Worm (Caenorhabditis elegans): Measurements from ENCODE around the gene ZK1248.15.

Gene ZK1248.15

ce11 chrII:5844694-5845129 is 6.4 kb upstream of the ZK1248.15 start (continued):
- TF ChIP-seq nhr-43 (tag; optimal IDR thresholded peaks at IDR 0.05; ENCODE audit: poor library complexity, severe bottlenecking), result peak; percentile 95
- TF ChIP-seq ztf-11 (tag; optimal IDR thresholded peaks at IDR 0.05), result no peak
- peak; percentile 92 for TF ChIP-seq egl-5 (tag; optimal IDR thresholded peaks at IDR 0.05)
- TF ChIP-seq skn-1 (tag; optimal IDR thresholded peaks at IDR 0.05), result peak; percentile 96
- peak; percentile 82 for TF ChIP-seq fkh-2 (tag; optimal IDR thresholded peaks at IDR 0.05)
- TF ChIP-seq zag-1 (tag; optimal IDR thresholded peaks at IDR 0.05), result peak; percentile 95
- peak; percentile 100 for TF ChIP-seq ama-1 (optimal IDR thresholded peaks at IDR 0.05)
- TF ChIP-seq nhr-12 (tag; optimal IDR thresholded peaks at IDR 0.05), result peak; percentile 45
- TF ChIP-seq tbx-2 (tag; optimal IDR thresholded peaks at IDR 0.05), result peak; percentile 97
- TF ChIP-seq jun-1 (tag; optimal IDR thresholded peaks at IDR 0.05), result peak; percentile 99
- peak; percentile 94 for TF ChIP-seq daf-12 (tag; optimal IDR thresholded peaks at IDR 0.05)
- TF ChIP-seq lin-39 (tag; optimal IDR thresholded peaks at IDR 0.05), result peak; percentile 99
- peak; percentile 100 for TF ChIP-seq fkh-10 (GFP tag; optimal IDR thresholded peaks at IDR 0.05)

DNA sequence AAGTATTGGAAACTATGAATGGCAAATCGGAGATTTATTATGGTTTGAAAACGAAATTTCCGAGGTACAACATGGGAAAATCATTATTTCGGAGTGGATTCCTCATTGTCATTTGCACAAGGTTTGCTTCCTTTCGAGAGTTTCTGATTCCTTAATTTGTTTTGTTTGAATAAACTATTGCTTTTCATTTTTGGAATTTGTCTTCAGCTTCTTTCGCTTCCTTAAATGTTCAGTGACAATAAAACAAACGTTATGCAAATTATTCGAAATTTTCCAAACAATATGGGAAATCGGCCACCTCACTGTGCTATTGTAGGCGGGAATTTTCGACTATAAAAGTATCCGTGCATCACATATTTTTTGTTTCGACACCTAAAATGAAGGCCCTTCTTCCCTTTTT is 3.5 kb upstream of the ZK1248.15 start, which contains the start of gene nep-25:
TSS of gene nep-25 (plus strand) at position 375 of the 400 bp plus-strand sequence.
- TF ChIP-seq nhr-67 (tag; optimal IDR thresholded peaks at IDR 0.05), result no peak
- TF ChIP-seq ceh-82 (tag; optimal IDR thresholded peaks at IDR 0.05), result no peak
- no peak for TF ChIP-seq R02D3.7 (tag; optimal IDR thresholded peaks at IDR 0.05)
- TF ChIP-seq snpc-4 (tag; optimal IDR thresholded peaks at IDR 0.05), result no peak
- no peak for TF ChIP-seq elt-2 (tag; optimal IDR thresholded peaks at IDR 0.05)
- no peak for TF ChIP-seq nhr-23 (tag; optimal IDR thresholded peaks at IDR 0.05)
- TF ChIP-seq ztf-11 (tag; optimal IDR thresholded peaks at IDR 0.05), result no peak
- TF ChIP-seq daf-12 (tag; optimal IDR thresholded peaks at IDR 0.05), result no peak
- TF ChIP-seq pha-4 (tag; optimal IDR thresholded peaks at IDR 0.05), result no peak
- TF ChIP-seq ztf-4 (tag; optimal IDR thresholded peaks at IDR 0.05), result no peak
- TF ChIP-seq hmg-11 (tag; optimal IDR thresholded peaks at IDR 0.05), result no peak
- TF ChIP-seq nhr-25 (tag; optimal IDR thresholded peaks at IDR 0.05), result no peak
- TF ChIP-seq lsy-12 (tag; optimal IDR thresholded peaks at IDR 0.05), result no peak
- TF ChIP-seq nfya-1 (tag; optimal IDR thresholded peaks at IDR 0.05; ENCODE audit: insufficient read depth), result no peak

- peak; percentile 9 for TF ChIP-seq lin-39 (tag; optimal IDR thresholded peaks at IDR 0.05)
- TF ChIP-seq ztf-4 (tag; optimal IDR thresholded peaks at IDR 0.05), result no peak
- TF ChIP-seq ztf-11 (tag; optimal IDR thresholded peaks at IDR 0.05), result no peak
These were observed 2.7 kb upstream of the ZK1248.15 start, which contains the start of gene lec-5 for ce11 chrII:5841053-5841547. Gene lec-5, minus strand, starts transcription at chrII:5841103.

- TF ChIP-seq hmg-11 (tag; optimal IDR thresholded peaks at IDR 0.05) (peak; percentile 42), lsy-12 (tag; optimal IDR thresholded peaks at IDR 0.05) (no peak), snpc-4 (tag; optimal IDR thresholded peaks at IDR 0.05) (peak; percentile 0), ceh-9 (tag; optimal IDR thresholded peaks at IDR 0.05) (no peak), ztf-11 (tag; optimal IDR thresholded peaks at IDR 0.05) (no peak), nfya-1 (tag; optimal IDR thresholded peaks at IDR 0.05; ENCODE audit: insufficient read depth) (peak; percentile 28), lin-15B (tag; optimal IDR thresholded peaks at IDR 0.05) (peak; percentile 4), R02D3.7 (tag; optimal IDR thresholded peaks at IDR 0.05) (peak; percentile 88), unc-39 (tag; optimal IDR thresholded peaks at IDR 0.05) (no peak), egl-27 (tag; optimal IDR thresholded peaks at IDR 0.05) (no peak), zag-1 (tag; optimal IDR thresholded peaks at IDR 0.05) (no peak), ceh-28 (tag; optimal IDR thresholded peaks at IDR 0.05) (no peak), pqm-1 (tag; optimal IDR thresholded peaks at IDR 0.05) (no peak), nhr-12 (tag; optimal IDR thresholded peaks at IDR 0.05) (no peak), elt-1 (tag; optimal IDR thresholded peaks at IDR 0.05) (no peak), ama-1 (optimal IDR thresholded peaks at IDR 0.05) (peak; percentile 6), nhr-76 (tag; optimal IDR thresholded peaks at IDR 0.05) (no peak), lin-39 (tag; optimal IDR thresholded peaks at IDR 0.05) (no peak), mdl-1 (tag; optimal IDR thresholded peaks at IDR 0.05) (no peak), mml-1 (tag; optimal IDR thresholded peaks at IDR 0.05) (no peak), ceh-16 (tag; optimal IDR thresholded peaks at IDR 0.05) (no peak), elt-2 (tag; optimal IDR thresholded peaks at IDR 0.05) (no peak), tbx-2 (tag; optimal IDR thresholded peaks at IDR 0.05) (no peak), elt-3 (tag; optimal IDR thresholded peaks at IDR 0.05) (no peak), pha-4 (tag; optimal IDR thresholded peaks at IDR 0.05) (peak; percentile 25), ZK546.5 (tag; optimal IDR thresholded peaks at IDR 0.05) (no peak)
These were observed 874 bp upstream of the ZK1248.15 start, which contains the start of gene ZK1248.19 for ce11 chrII:5839227-5839626. Gene ZK1248.19, minus strand, starts transcription at chrII:5839414.
